Worm (Caenorhabditis elegans) whole organism, young adult: ENCODE data around the gene eri-12.

Experiments
- B0261.1 ChIP-seq: sonication (generic microtip); optimal IDR thresholded peaks from 2 replicates; lab custom pipeline; 2016; ENCODE audit warnings: mild to moderate bottlenecking, missing genetic modification characterization, moderate library complexity, missing compliant biosample characterization
- C06A6.2 ChIP-seq: fragments of 200-800 bp; sonication (Bioruptor generic); conservative IDR thresholded peaks from 2 replicates; pipeline ENCODE4 v1.3.6; 2022; ENCODE audit warnings: missing genetic modification characterization, missing compliant biosample characterization
- F23B12.7 ChIP-seq: sonication (generic microtip); optimal IDR thresholded peaks from 2 replicates; lab custom pipeline; 2017; ENCODE audit warnings: missing genetic modification characterization, mild to moderate bottlenecking, missing compliant biosample characterization, antibody characterized with exemption, moderate library complexity; ENCODE audit not compliant: insufficient read depth
- F57C9.4 ChIP-seq: sonication (generic microtip); optimal IDR thresholded peaks from 2 replicates; lab custom pipeline; 2017; ENCODE audit warnings: mild to moderate bottlenecking, missing genetic modification characterization, missing compliant biosample characterization
- Y53G8AR.9 ChIP-seq: fragments of 200-800 bp; sonication (Bioruptor generic); conservative IDR thresholded peaks from 2 replicates; pipeline ENCODE4 v1.3.6; 2022; ENCODE audit warnings: missing genetic modification reagents, missing genetic modification characterization, missing compliant biosample characterization
- Y95B8A.8 ChIP-seq: fragments of 200-800 bp; sonication (Bioruptor generic); IDR thresholded peaks from 2 replicates; pipeline ENCODE4 v1.3.6; 2022; ENCODE audit warnings: missing genetic modification reagents, missing genetic modification characterization, missing compliant biosample characterization
- ama-1 ChIP-seq, 3 experiments: fragments of 150-350 bp in 1 of 3; sonication (generic microtip) in 2 of 3; optimal IDR thresholded peaks; 2 replicates each; lab custom pipeline; 2014 to 2018; ENCODE audit warnings: missing biosample characterization in 2 of 3, missing genetic modification characterization in 2 of 3, missing genetic modification reagents in 2 of 3
- atf-7 ChIP-seq: sonication (generic microtip); optimal IDR thresholded peaks from 2 replicates; lab custom pipeline; 2017; ENCODE audit warnings: mild to moderate bottlenecking, missing genetic modification characterization, missing compliant biosample characterization
- athp-1 ChIP-seq: sonication (generic microtip); optimal IDR thresholded peaks from 2 replicates; lab custom pipeline; 2017; ENCODE audit warnings: mild to moderate bottlenecking, missing genetic modification characterization, missing compliant biosample characterization
- attf-6 ChIP-seq: fragments of 200-800 bp; sonication (Bioruptor generic); IDR thresholded peaks from 2 replicates; pipeline ENCODE4 v1.3.6; 2022; ENCODE audit warnings: missing genetic modification reagents, missing genetic modification characterization, missing compliant biosample characterization
- cebp-1 ChIP-seq, 2 experiments: fragments of 200-800 bp in 1 of 2; sonication (Bioruptor generic) in 1 of 2; sonication (generic microtip) in 1 of 2; IDR thresholded peaks in 1 of 2; optimal IDR thresholded peaks in 1 of 2; 2 replicates each; pipeline versions ENCODE4 v1.3.6 to Lab custom; 2017 to 2022; ENCODE audit warnings: missing compliant biosample characterization in 2 of 2, missing genetic modification characterization in 2 of 2, mild to moderate bottlenecking in 1 of 2, missing genetic modification reagents in 1 of 2, moderate library complexity in 1 of 2
- ceh-27 ChIP-seq: fragments of 200-800 bp; sonication (Bioruptor generic); optimal IDR thresholded peaks from 2 replicates; lab custom pipeline; 2018; ENCODE audit warnings: mild to moderate bottlenecking, missing genetic modification characterization, moderate library complexity, missing compliant biosample characterization
- ceh-58 ChIP-seq: fragments of 200-800 bp; sonication (Bioruptor generic); IDR thresholded peaks from 2 replicates; pipeline ENCODE4 v1.3.6; 2022; ENCODE audit warnings: missing genetic modification characterization, missing compliant biosample characterization
- ceh-79 ChIP-seq: sonication (generic microtip); optimal IDR thresholded peaks from 2 replicates; lab custom pipeline; 2017; ENCODE audit warnings: mild to moderate bottlenecking, missing genetic modification characterization, missing compliant biosample characterization
- ceh-91 ChIP-seq: fragments of 200-800 bp; sonication (Bioruptor generic); IDR thresholded peaks from 2 replicates; pipeline ENCODE4 v1.3.6; 2022; ENCODE audit warnings: missing genetic modification reagents, missing genetic modification characterization, missing compliant biosample characterization
- die-1 ChIP-seq: sonication (generic microtip); optimal IDR thresholded peaks from 2 replicates; lab custom pipeline; 2016; ENCODE audit warnings: missing genotype, mild to moderate bottlenecking, missing genetic modification characterization, missing compliant biosample characterization
- dox-1 ChIP-seq: fragments of 200-800 bp; sonication (Bioruptor generic); IDR thresholded peaks from 2 replicates; pipeline ENCODE4 v1.3.6; 2022; ENCODE audit warnings: missing genetic modification reagents, missing genetic modification characterization, missing compliant biosample characterization
- egl-44 ChIP-seq: fragments of 200-800 bp; sonication (Bioruptor generic); IDR thresholded peaks from 2 replicates; pipeline ENCODE4 v1.3.6; 2022; ENCODE audit warnings: missing genetic modification reagents, missing genetic modification characterization, missing compliant biosample characterization
- ekl-4 ChIP-seq: fragments of 200-800 bp; sonication (Bioruptor generic); IDR thresholded peaks from 2 replicates; pipeline ENCODE4 v1.3.6; 2022; ENCODE audit warnings: missing genetic modification reagents, missing genetic modification characterization, missing compliant biosample characterization
- gei-17 ChIP-seq: fragments of 200-800 bp; sonication (Bioruptor generic); optimal IDR thresholded peaks from 2 replicates; lab custom pipeline; 2018; ENCODE audit warnings: mild to moderate bottlenecking, missing genetic modification characterization, missing compliant biosample characterization
- hrde-1 ChIP-seq: sonication (generic microtip); optimal IDR thresholded peaks from 2 replicates; lab custom pipeline; 2016; ENCODE audit warnings: missing genetic modification characterization, mild to moderate bottlenecking, missing compliant biosample characterization, moderate library complexity, missing genotype, missing genetic modification reagents, borderline replicate concordance
- lin-35 ChIP-seq, 3 experiments: fragments of 150-350 bp in 2 of 3; sonication (generic microtip) in 1 of 3; optimal IDR thresholded peaks; 2 replicates each; lab custom pipeline; 2014 to 2018; ENCODE audit warnings: missing biosample characterization in 3 of 3, missing genetic modification characterization in 3 of 3, missing genetic modification reagents in 3 of 3
- lin-54 ChIP-seq: fragments of 200-800 bp; sonication (Bioruptor generic); optimal IDR thresholded peaks from 2 replicates; lab custom pipeline; 2018; ENCODE audit warnings: mild to moderate bottlenecking, missing genetic modification characterization, missing compliant biosample characterization
- lsy-27 ChIP-seq: sonication (generic microtip); optimal IDR thresholded peaks from 2 replicates; lab custom pipeline; 2017; ENCODE audit warnings: missing genetic modification characterization, mild to moderate bottlenecking, missing compliant biosample characterization, antibody characterized with exemption, missing genotype, borderline replicate concordance; ENCODE audit not compliant: insufficient read depth
- madf-10 ChIP-seq: sonication (generic microtip); optimal IDR thresholded peaks from 2 replicates; lab custom pipeline; 2016; ENCODE audit warnings: mild to moderate bottlenecking, missing genetic modification characterization, missing compliant biosample characterization
- madf-3 ChIP-seq: fragments of 200-800 bp; sonication (Bioruptor generic); IDR thresholded peaks from 2 replicates; pipeline ENCODE4 v1.3.6; 2022; ENCODE audit warnings: missing genetic modification reagents, missing genetic modification characterization, missing compliant biosample characterization
- madf-6 ChIP-seq: fragments of 200-800 bp; sonication (Bioruptor generic); IDR thresholded peaks from 2 replicates; pipeline ENCODE4 v1.3.6; 2022; ENCODE audit warnings: missing genetic modification reagents, missing genetic modification characterization, missing compliant biosample characterization
- nfya-2 ChIP-seq: fragments of 200-800 bp; sonication (Bioruptor generic); IDR thresholded peaks from 2 replicates; pipeline ENCODE4 v1.3.6; 2022; ENCODE audit warnings: missing genetic modification reagents, missing genetic modification characterization, missing compliant biosample characterization
- pha-4 ChIP-seq: fragments of 150-350 bp; sonication (generic microtip); optimal IDR thresholded peaks from 2 replicates; lab custom pipeline; 2014; ENCODE audit warnings: missing biosample characterization, missing genetic modification reagents, missing genetic modification characterization
- rcor-1 ChIP-seq: fragments of 200-800 bp; sonication (Bioruptor generic); IDR thresholded peaks from 2 replicates; pipeline ENCODE4 v1.3.6; 2022; ENCODE audit warnings: missing genetic modification reagents, missing genetic modification characterization, missing compliant biosample characterization
- rec-8 ChIP-seq, 2 experiments: sonication (generic microtip); optimal IDR thresholded peaks; 2 replicates each; lab custom pipeline; 2016; ENCODE audit warnings: mild to moderate bottlenecking in 2 of 2, missing genetic modification characterization in 2 of 2, missing genetic modification reagents in 2 of 2, missing genotype in 2 of 2, missing biosample characterization in 1 of 2, missing compliant biosample characterization in 1 of 2, moderate library complexity in 1 of 2
- rpc-1 ChIP-seq, 2 experiments: fragments of 150-350 bp in 1 of 2; sonication (generic microtip) in 1 of 2; optimal IDR thresholded peaks; 2 replicates each; lab custom pipeline; 2014 to 2018; ENCODE audit warnings: missing biosample characterization in 1 of 2, missing genetic modification characterization in 1 of 2, missing genetic modification reagents in 1 of 2, missing genotype in 1 of 2
- sea-2 ChIP-seq: fragments of 200-800 bp; sonication (Bioruptor generic); IDR thresholded peaks from 2 replicates; pipeline ENCODE4 v1.3.6; 2022; ENCODE audit warnings: missing genetic modification characterization, missing compliant biosample characterization
- snpc-1.1 ChIP-seq: sonication (generic microtip); optimal IDR thresholded peaks from 2 replicates; lab custom pipeline; 2017; ENCODE audit warnings: missing genetic modification characterization, mild to moderate bottlenecking, missing compliant biosample characterization, antibody characterized with exemption, moderate library complexity, missing genotype, missing genetic modification reagents; ENCODE audit not compliant: insufficient read depth
- snpc-1.3 ChIP-seq: sonication (generic microtip); optimal IDR thresholded peaks from 2 replicates; lab custom pipeline; 2017; ENCODE audit warnings: missing genetic modification characterization, mild to moderate bottlenecking, missing compliant biosample characterization, antibody characterized with exemption, moderate library complexity, missing genotype, missing genetic modification reagents; ENCODE audit not compliant: insufficient read depth
- snpc-4 ChIP-seq, 5 experiments: fragments of 150-350 bp in 1 of 5; sonication (generic microtip) in 4 of 5; optimal IDR thresholded peaks; 2 replicates each; lab custom pipeline; 2014 to 2018; ENCODE audit warnings: missing genetic modification characterization in 5 of 5, missing biosample characterization in 3 of 5, antibody characterized with exemption in 2 of 5, mild to moderate bottlenecking in 2 of 5, missing compliant biosample characterization in 2 of 5, missing genotype in 2 of 5, moderate library complexity in 2 of 5, missing genetic modification reagents in 1 of 5
- somi-1 ChIP-seq: fragments of 200-800 bp; sonication (Bioruptor generic); optimal IDR thresholded peaks from 2 replicates; lab custom pipeline; 2018; ENCODE audit warnings: mild to moderate bottlenecking, missing genetic modification characterization, missing compliant biosample characterization
- tbp1 ChIP-seq: fragments of 200-800 bp; sonication (Bioruptor generic); optimal IDR thresholded peaks from 2 replicates; lab custom pipeline; 2018; ENCODE audit warnings: mild to moderate bottlenecking, missing genetic modification characterization, missing compliant biosample characterization
- zfh-2 ChIP-seq: fragments of 200-800 bp; sonication (Bioruptor generic); conservative IDR thresholded peaks from 2 replicates; pipeline ENCODE4 v1.3.6; 2022; ENCODE audit warnings: missing genetic modification reagents, missing genetic modification characterization, missing compliant biosample characterization
- ztf-25 ChIP-seq: fragments of 200-800 bp; sonication (Bioruptor generic); IDR thresholded peaks from 2 replicates; pipeline ENCODE4 v1.3.6; 2022; ENCODE audit warnings: missing genetic modification reagents, missing genetic modification characterization, missing compliant biosample characterization

eri-12 gene

DNA sequence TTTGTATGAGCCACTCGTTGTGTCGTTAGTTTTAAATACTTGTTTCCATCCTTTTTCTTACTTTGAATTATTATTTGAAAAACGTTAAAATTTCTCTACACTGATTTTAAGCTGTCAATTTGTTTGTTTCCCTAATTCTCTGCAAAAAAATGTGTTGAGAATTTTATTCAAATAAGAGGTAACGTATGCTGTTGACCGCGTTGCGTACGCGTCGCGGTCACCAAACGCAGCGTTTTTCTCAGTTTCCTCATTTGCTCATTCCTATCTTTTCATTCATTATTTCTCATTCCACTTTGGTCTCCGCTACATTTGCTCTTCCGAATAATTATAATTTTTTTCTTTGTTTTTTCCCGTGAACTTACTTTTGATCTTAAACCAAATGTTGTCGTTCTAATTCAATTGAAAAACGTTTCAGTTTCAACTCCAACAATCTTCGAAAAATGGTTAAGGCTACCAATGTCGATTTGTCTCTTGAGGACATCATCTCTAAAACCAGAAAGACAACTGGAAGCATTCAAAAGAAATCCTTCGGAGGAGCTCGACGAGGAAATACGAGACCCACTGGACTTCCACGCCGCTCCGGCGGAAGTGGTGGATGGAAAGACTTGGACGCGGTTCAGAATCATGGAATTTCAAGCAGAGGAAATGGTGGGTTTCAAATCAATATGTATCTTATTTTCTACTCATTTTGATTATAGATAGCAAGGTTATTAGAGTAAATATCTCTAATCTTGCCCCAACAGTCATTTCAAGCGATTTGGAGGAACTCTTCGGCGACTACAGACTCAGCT is 33.6 kb upstream of the eri-12 start, which contains the start of gene aly-3 (continued):
- TF ChIP-seq madf-10 (no peak), lin-54 (GFP tag; lab: Kevin White, UChicago) (no peak), nfya-2 (no peak), F57C9.4 (tag; lab: Kevin White, UChicago) (no peak), attf-6 (GFP tag; lab: Robert Waterston, UW) (no peak), lsy-27 (tag; lab: Kevin White, UChicago) (no peak), madf-3 (GFP tag; lab: Robert Waterston, UW) (peak; percentile 89), ztf-25 (GFP tag; lab: Robert Waterston, UW) (no peak), sea-2 (no peak), rpc-1 (optimal IDR thresholded peaks at IDR 0.05; lab: Kevin White, UChicago) (no peak), rpc-1 (tag; optimal IDR thresholded peaks at IDR 0.05; lab: Kevin White, UChicago) (no peak), ceh-27 (GFP tag; lab: Kevin White, UChicago) (no peak)

DNA sequence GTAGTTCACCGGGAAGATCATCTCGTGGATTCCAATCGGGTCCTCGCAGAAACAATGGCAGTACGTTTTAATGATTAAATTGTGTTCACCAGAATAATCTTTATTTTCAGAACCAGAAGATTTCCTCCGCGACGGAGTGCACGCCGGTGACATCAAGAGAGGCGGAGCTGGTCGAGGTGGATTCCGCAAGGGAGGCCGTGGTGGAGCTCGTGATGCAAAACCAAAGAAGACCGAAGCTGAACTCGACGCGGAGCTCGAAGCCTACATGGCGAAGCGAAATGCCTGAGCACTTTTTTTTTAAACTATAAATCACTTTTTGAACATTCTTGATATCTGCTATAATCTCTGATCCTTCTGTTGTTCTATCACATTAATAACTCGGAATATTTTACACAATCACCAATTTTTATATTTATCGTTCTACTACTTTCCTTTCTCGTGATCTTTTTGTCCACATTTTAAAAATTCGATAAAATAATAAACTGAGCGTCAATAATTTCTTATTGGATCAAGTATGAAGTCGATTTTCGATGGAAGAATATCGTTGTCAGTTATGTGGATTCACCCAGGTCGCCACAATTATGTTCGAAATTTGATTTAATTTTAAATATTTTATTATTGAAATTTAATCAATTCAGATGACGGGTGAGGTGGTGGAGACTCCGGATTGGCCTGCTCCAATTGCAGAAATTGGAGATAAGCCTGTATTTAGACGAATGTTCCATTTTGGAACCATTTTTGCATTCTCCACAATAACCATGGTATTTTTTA is 32.1 kb upstream of the eri-12 start, which contains the start of gene dhhc-6:
Gene dhhc-6, plus strand, starts transcription at position 639 of the 771 bp plus-strand sequence.
- TF ChIP-seq snpc-1.3 (tag; lab: Kevin White, UChicago), result no peak
- TF ChIP-seq snpc-4 (GFP tag; optimal IDR thresholded peaks at IDR 0.05; lab: Kevin White, UChicago), result no peak
- TF ChIP-seq snpc-4 (tag; optimal IDR thresholded peaks at IDR 0.05; lab: Kevin White, UChicago), result peak in 1 of 4 experiments; percentile 19
- TF ChIP-seq ceh-58, result no peak
- no peak for TF ChIP-seq egl-44 (GFP tag; lab: Robert Waterston, UW)
- no peak for TF ChIP-seq ama-1 (optimal IDR thresholded peaks at IDR 0.05; lab: Kevin White, UChicago)
- peak in 1 of 2 experiments; percentile 40 for TF ChIP-seq ama-1 (GFP tag; optimal IDR thresholded peaks at IDR 0.05; lab: Kevin White, UChicago)
- no peak for TF ChIP-seq gei-17 (GFP tag; lab: Kevin White, UChicago)
- TF ChIP-seq die-1 (tag; lab: Kevin White, UChicago), result no peak
- TF ChIP-seq tbp1 (GFP tag; lab: Kevin White, UChicago), result no peak
- TF ChIP-seq madf-6, result peak; percentile 19; the same call in 1 of the 2 replicates
- TF ChIP-seq Y95B8A.8 (GFP tag; lab: Robert Waterston, UW), result peak; percentile 58; the same call in 1 of the 2 replicates
- TF ChIP-seq rcor-1 (GFP tag; lab: Robert Waterston, UW), result no peak
- TF ChIP-seq ekl-4 (GFP tag; lab: Robert Waterston, UW), result 0 out of 2 replicates have a peak, but pooled peaks have one; percentile 27
- TF ChIP-seq athp-1 (tag; lab: Kevin White, UChicago), result peak; percentile 5
- no peak for TF ChIP-seq snpc-1.1 (tag; lab: Kevin White, UChicago)
- TF ChIP-seq atf-7 (tag; lab: Kevin White, UChicago), result no peak
- no peak for TF ChIP-seq pha-4 (tag; lab: Kevin White, UChicago)
- no peak for TF ChIP-seq F23B12.7 (tag; lab: Kevin White, UChicago)
- TF ChIP-seq Y53G8AR.9 (GFP tag; lab: Robert Waterston, UW), result 0 out of 2 replicates have a peak, but pooled peaks have one; percentile 18
- no peak for TF ChIP-seq lsy-27 (tag; lab: Kevin White, UChicago)
- no peak for TF ChIP-seq somi-1
- TF ChIP-seq ceh-91 (GFP tag; lab: Robert Waterston, UW), result no peak
- TF ChIP-seq zfh-2 (GFP tag; lab: Robert Waterston, UW), result peak; percentile 70
- no peak for TF ChIP-seq B0261.1 (tag; lab: Kevin White, UChicago)
- TF ChIP-seq ceh-79, result no peak
- no peak for TF ChIP-seq dox-1 (GFP tag; lab: Robert Waterston, UW)
- no peak for TF ChIP-seq C06A6.2 (GFP tag; lab: Robert Waterston, UW)
- TF ChIP-seq rec-8 (tag; optimal IDR thresholded peaks at IDR 0.05; lab: Kevin White, UChicago), result no peak
- TF ChIP-seq cebp-1 (GFP tag; IDR thresholded peaks at IDR 0.05; lab: Robert Waterston, UW), result no peak
- TF ChIP-seq cebp-1 (tag; optimal IDR thresholded peaks at IDR 0.05; lab: Kevin White, UChicago), result peak; percentile 6
- TF ChIP-seq lin-35 (GFP tag; optimal IDR thresholded peaks at IDR 0.05; lab: Kevin White, UChicago), result no peak
- TF ChIP-seq hrde-1 (tag; lab: Kevin White, UChicago), result peak; percentile 40
